Fruit fly (Drosophila melanogaster) whole organism, adult: ENCODE data around the gene CycY.
A peak's percentile ranks its signal among the peaks of the same experiment; 100 is the strongest.

Experiments
- CG11617 ChIP-seq: fragments of 200-800 bp; sonication (Bioruptor generic); optimal IDR thresholded peaks from 2 replicates; lab custom pipeline; 2017; ENCODE audit warnings: mild to moderate bottlenecking, missing biosample characterization, missing genetic modification reagents, missing genetic modification characterization
- CG12768 ChIP-seq: fragments of 200-800 bp; sonication (Bioruptor generic); optimal IDR thresholded peaks from 2 replicates; lab custom pipeline; 2017; ENCODE audit warnings: missing biosample characterization, missing genetic modification characterization, mild to moderate bottlenecking, moderate library complexity, missing genetic modification reagents
- CG14711 ChIP-seq: fragments of 200-800 bp; sonication (Bioruptor generic); optimal IDR thresholded peaks from 2 replicates; lab custom pipeline; 2018; ENCODE audit warnings: missing biosample characterization, mild to moderate bottlenecking, missing genetic modification characterization, moderate library complexity
- CG1620 ChIP-seq: fragments of 200-800 bp; sonication (Bioruptor generic); optimal IDR thresholded peaks from 2 replicates; lab custom pipeline; 2016; ENCODE audit warnings: missing biosample characterization, missing genetic modification characterization
- CG33017 ChIP-seq: fragments of 200-800 bp; sonication (Bioruptor generic); optimal IDR thresholded peaks from 2 replicates; lab custom pipeline; 2018; ENCODE audit warnings: missing biosample characterization, mild to moderate bottlenecking, missing genetic modification characterization, moderate library complexity
- CG5204 ChIP-seq: fragments of 200-800 bp; sonication (Bioruptor generic); optimal IDR thresholded peaks from 2 replicates; lab custom pipeline; 2016; ENCODE audit warnings: missing biosample characterization, missing genetic modification characterization
- CG7045 ChIP-seq: fragments of 200-800 bp; sonication (Bioruptor generic); optimal IDR thresholded peaks from 2 replicates; lab custom pipeline; 2017; ENCODE audit warnings: missing biosample characterization, mild to moderate bottlenecking, missing genetic modification characterization
- CG7101 ChIP-seq: fragments of 200-800 bp; sonication (Bioruptor generic); optimal IDR thresholded peaks from 2 replicates; lab custom pipeline; 2018; ENCODE audit warnings: missing biosample characterization, mild to moderate bottlenecking, missing genetic modification characterization, moderate library complexity
- Clk ChIP-seq: fragments of 200-800 bp; sonication (Bioruptor generic); optimal IDR thresholded peaks from 2 replicates; lab custom pipeline; 2017; ENCODE audit warnings: missing biosample characterization, missing genetic modification characterization
- Crg-1 ChIP-seq: fragments of 200-800 bp; sonication (Bioruptor generic); optimal IDR thresholded peaks from 2 replicates; lab custom pipeline; 2016; ENCODE audit warnings: missing biosample characterization, missing genetic modification characterization
- Hr96 ChIP-seq: fragments of 200-800 bp; sonication (Bioruptor generic); optimal IDR thresholded peaks from 2 replicates; lab custom pipeline; 2016; ENCODE audit warnings: missing biosample characterization, missing genetic modification characterization
- Mnt ChIP-seq: fragments of 200-800 bp; sonication (Bioruptor generic); optimal IDR thresholded peaks from 2 replicates; lab custom pipeline; 2016; ENCODE audit warnings: missing biosample characterization, mild to moderate bottlenecking, missing genetic modification characterization
- bab1 ChIP-seq: fragments of 200-800 bp; sonication (Bioruptor generic); optimal IDR thresholded peaks from 3 replicates; lab custom pipeline; 2019; ENCODE audit warnings: missing biosample characterization, mild to moderate bottlenecking, missing genetic modification characterization, moderate library complexity
- cic ChIP-seq: fragments of 200-800 bp; sonication (Bioruptor generic); optimal IDR thresholded peaks from 2 replicates; lab custom pipeline; 2017; ENCODE audit warnings: missing biosample characterization, mild to moderate bottlenecking, missing genetic modification characterization, moderate library complexity
- cnc ChIP-seq, 2 experiments: fragments of >200 bp; optimal IDR thresholded peaks; 2 replicates each; lab custom pipeline; 2017
- kay ChIP-seq: fragments of 200-800 bp; sonication (Bioruptor generic); peaks from one replicate; lab custom pipeline; 2016; ENCODE audit warnings: missing biosample characterization, missing genetic modification characterization, borderline replicate concordance
- ovo ChIP-seq: fragments of 200-800 bp; sonication (Bioruptor generic); optimal IDR thresholded peaks from 2 replicates; lab custom pipeline; 2016; ENCODE audit warnings: missing biosample characterization, missing genetic modification characterization
- pad ChIP-seq: fragments of 200-800 bp; sonication (Bioruptor generic); optimal IDR thresholded peaks from 3 replicates; lab custom pipeline; 2017; ENCODE audit warnings: missing biosample characterization, missing genetic modification characterization, mild to moderate bottlenecking, moderate library complexity, missing genetic modification reagents
- tj ChIP-seq: fragments of 200-800 bp; sonication (Bioruptor generic); optimal IDR thresholded peaks from 3 replicates; lab custom pipeline; 2017; ENCODE audit warnings: missing biosample characterization, mild to moderate bottlenecking, missing genetic modification characterization, moderate library complexity
- toe ChIP-seq: fragments of 200-800 bp; sonication (Bioruptor generic); optimal IDR thresholded peaks from 2 replicates; lab custom pipeline; 2016; ENCODE audit warnings: missing biosample characterization, missing genetic modification characterization

CycY gene

DNA sequence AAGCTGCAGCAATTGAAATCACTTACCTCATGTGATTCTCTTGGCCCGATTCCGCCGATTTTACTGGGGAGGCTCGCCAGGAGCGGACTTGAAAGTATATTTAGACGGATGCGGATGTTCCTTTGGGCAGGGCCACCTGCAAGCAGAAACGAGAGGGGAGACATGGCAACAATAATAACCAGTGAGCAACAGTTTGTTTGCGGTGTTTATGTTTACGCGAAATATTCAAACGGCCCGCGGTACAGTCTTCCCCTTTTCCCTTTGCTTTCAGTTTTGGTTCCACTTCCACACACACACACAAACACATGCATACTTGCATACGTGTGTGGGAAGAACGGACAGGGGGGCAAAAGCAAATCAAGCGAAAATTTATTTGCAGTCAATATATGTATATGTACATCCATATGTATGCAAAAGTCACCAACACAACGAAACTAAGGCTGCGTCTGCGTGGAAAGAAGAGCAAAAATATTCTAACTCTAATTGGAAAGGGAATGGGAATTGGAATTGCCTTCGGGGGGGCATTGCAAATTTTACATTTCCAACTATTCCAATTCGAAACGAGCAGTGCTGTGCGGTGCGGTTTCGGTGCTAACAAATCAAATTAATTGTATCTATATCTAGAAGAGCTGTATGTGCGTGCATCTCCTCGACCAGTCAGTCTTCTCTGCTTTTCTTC is 7.4 kb downstream of the CycY start:
- TF ChIP-seq Clk (peak; percentile 14), CG14711 (no peak), CG5204 (GFP tag; lab: Kevin White, UChicago) (peak; percentile 38), pad (GFP tag; lab: Kevin White, UChicago) (peak; percentile 81)

- peak; percentile 93 for TF ChIP-seq pad (GFP tag; lab: Kevin White, UChicago)
- TF ChIP-seq bab1 (GFP tag; lab: Kevin White, UChicago), result no peak
Observed at dm6 chr2L:11804228-11805044, 9.1 kb downstream of the CycY start.

- TF ChIP-seq CG7045 (GFP tag; lab: Kevin White, UChicago) (no peak), pad (GFP tag; lab: Kevin White, UChicago) (no peak), CG14711 (no peak), bab1 (GFP tag; lab: Kevin White, UChicago) (no peak), kay (GFP tag; lab: Kevin White, UChicago) (no peak), toe (GFP tag; lab: Kevin White, UChicago) (no peak), Clk (no peak)
Observed at dm6 chr2L:11797127-11797526, 16.5 kb downstream of the CycY start.

dm6 chr2L:11793986-11794385 is 19.6 kb downstream of the CycY start, which contains the start of gene CG14937:
Gene CG14937 (minus strand): TSS chr2L:11794086.
- no peak for TF ChIP-seq kay (GFP tag; lab: Kevin White, UChicago)
- no peak for TF ChIP-seq pad (GFP tag; lab: Kevin White, UChicago)
- no peak for TF ChIP-seq Crg-1 (GFP tag; lab: Kevin White, UChicago)
- TF ChIP-seq CG1620 (GFP tag; lab: Kevin White, UChicago), result no peak
- no peak for TF ChIP-seq cnc (optimal IDR thresholded peaks at IDR 0.05; lab: Kevin White, UChicago)
- no peak for TF ChIP-seq bab1 (GFP tag; lab: Kevin White, UChicago)
- no peak for TF ChIP-seq Clk
- TF ChIP-seq CG7045 (GFP tag; lab: Kevin White, UChicago), result no peak
- no peak for TF ChIP-seq cic (GFP tag; lab: Kevin White, UChicago)
- no peak for TF ChIP-seq CG11617

DNA sequence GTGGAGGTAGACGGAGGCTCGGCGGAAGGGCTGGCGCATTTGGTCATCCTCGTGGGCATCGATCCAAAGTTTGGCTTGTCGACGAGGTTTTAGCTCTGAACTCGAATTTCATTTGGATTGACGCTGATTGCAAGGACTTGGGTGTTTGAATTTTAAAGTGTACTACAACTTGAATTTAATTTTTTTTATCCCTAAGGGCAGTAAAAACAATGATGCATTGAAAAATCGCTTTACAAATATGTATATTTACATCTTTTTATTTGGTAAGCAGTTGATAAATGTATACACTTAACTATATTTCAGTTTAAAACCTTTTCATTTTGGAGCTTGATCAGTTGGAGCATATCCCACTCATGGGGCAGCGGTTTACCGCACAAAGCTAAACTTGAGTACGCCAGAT is 21.3 kb downstream of the CycY start, which contains the start of gene Tsp33B:
Gene Tsp33B (minus strand): TSS at position 101 of the 400 bp plus-strand sequence.
- TF ChIP-seq Hr96 (no peak), CG14711 (no peak), cnc (optimal IDR thresholded peaks at IDR 0.05; lab: Kevin White, UChicago) (no peak), CG33017 (tag; lab: Kevin White, UChicago) (no peak), CG1620 (GFP tag; lab: Kevin White, UChicago) (no peak), tj (no peak), ovo (no peak)

dm6 chr2L:11789690-11790089 is 23.9 kb downstream of the CycY start, which contains the start of gene CG14932:
Gene CG14932 (plus strand): TSS chr2L:11789919.
- TF ChIP-seq Clk (no peak), CG14711 (no peak)

DNA sequence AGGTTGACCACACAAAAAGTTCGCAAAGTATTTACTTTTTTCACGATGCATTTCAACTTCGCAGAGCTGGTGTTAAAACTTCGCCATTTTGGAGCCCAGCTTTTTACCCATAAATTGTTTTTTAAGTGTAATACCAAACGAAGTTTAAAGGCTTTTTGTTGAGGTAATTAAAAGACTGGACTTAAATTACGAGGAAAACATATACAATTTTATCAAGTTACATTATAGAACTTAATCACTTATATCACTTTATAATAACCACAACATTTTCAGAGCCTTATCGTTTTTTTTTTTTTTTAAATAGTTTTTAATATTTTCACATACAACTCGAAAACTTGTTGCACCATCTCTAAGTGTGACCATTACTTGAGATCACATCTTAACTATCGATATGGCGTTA is 25.5 kb downstream of the CycY start, which contains the start of gene CG14931:
Gene CG14931 (plus strand): TSS at position 301 of the 400 bp plus-strand sequence.
- no peak for TF ChIP-seq cic (GFP tag; lab: Kevin White, UChicago)
- TF ChIP-seq CG1620 (GFP tag; lab: Kevin White, UChicago), result no peak
- TF ChIP-seq tj, result no peak
- no peak for TF ChIP-seq toe (GFP tag; lab: Kevin White, UChicago)
- no peak for TF ChIP-seq bab1 (GFP tag; lab: Kevin White, UChicago)
- no peak for TF ChIP-seq CG5204 (GFP tag; lab: Kevin White, UChicago)
- TF ChIP-seq Crg-1 (GFP tag; lab: Kevin White, UChicago), result no peak
- TF ChIP-seq kay (GFP tag; lab: Kevin White, UChicago), result no peak
- TF ChIP-seq cnc (optimal IDR thresholded peaks at IDR 0.05; lab: Kevin White, UChicago), result no peak
- TF ChIP-seq Clk, result no peak
- TF ChIP-seq CG12768 (GFP tag; lab: Kevin White, UChicago), result no peak
- no peak for TF ChIP-seq ovo
- no peak for TF ChIP-seq CG33017 (tag; lab: Kevin White, UChicago)
- no peak for TF ChIP-seq CG14711
- no peak for TF ChIP-seq CG11617
- no peak for TF ChIP-seq Hr96
- no peak for TF ChIP-seq CG7101 (tag; lab: Kevin White, UChicago)
- no peak for TF ChIP-seq CG7045 (GFP tag; lab: Kevin White, UChicago)
- no peak for TF ChIP-seq Mnt
